Fruit fly (Drosophila melanogaster): ENCODE data around the gene HLH3B.

HLH3B gene

DNA sequence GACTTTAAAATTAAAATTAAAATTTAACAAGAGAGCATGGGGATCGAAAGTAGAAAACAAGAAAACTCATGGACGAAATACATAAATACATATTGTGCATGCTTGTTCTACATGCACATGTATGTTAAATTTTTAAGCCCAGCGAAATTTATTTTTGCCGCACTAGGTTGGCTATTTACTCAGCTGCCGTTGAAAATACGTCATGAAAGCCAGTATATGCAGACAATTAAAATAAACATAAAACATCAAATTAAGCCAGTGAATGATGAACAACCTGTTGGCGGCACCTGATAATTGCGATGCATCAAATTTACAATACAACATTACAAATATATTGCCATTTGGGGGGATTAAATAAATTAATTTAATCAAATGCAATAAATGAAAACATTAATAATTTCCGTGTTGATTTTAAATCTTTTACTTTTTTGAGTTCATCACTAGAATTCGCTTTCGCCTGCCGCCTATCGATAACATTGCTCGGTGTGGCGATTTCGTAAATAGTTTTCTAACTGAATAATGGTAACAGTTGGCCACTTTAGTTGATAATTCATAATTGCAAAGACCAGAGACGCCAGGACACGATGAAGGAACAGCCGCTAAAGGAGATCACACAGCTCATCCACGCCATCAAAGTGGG lies 22.7 kb upstream of the HLH3B start, which contains the start of gene eIF2Bbeta (continued):
- TF ChIP-seq prd (optimal IDR thresholded peaks at IDR 0.05) = no peak
- TF ChIP-seq prd (GFP tag; IDR thresholded peaks at IDR 0.05) = 0 out of 3 replicates have a peak, but pooled peaks have one; percentile 30
- peak; percentile 60 for TF ChIP-seq BEAF-32 (GFP tag; optimal IDR thresholded peaks at IDR 0.05)
- TF ChIP-seq Atf3 (GFP tag; optimal IDR thresholded peaks at IDR 0.05) = no peak
- TF ChIP-seq HmgD (GFP tag; optimal IDR thresholded peaks at IDR 0.05) = no peak
- no peak for TF ChIP-seq fd64A (GFP tag; optimal IDR thresholded peaks at IDR 0.05)
- no peak for TF ChIP-seq ssp (GFP tag; IDR thresholded peaks at IDR 0.05)
- no peak for TF ChIP-seq rib (GFP tag; IDR thresholded peaks at IDR 0.05)
- TF ChIP-seq psq (GFP tag; optimal IDR thresholded peaks at IDR 0.05) = no peak
- 0 out of 2 replicates have a peak, but pooled peaks have one; percentile 21 for TF ChIP-seq Scr (GFP tag; IDR thresholded peaks at IDR 0.05; ENCODE audit: partially characterized antibody)
- no peak for TF ChIP-seq Rx (GFP tag; IDR thresholded peaks at IDR 0.05)
- TF ChIP-seq kah (GFP tag; optimal IDR thresholded peaks at IDR 0.05) = no peak
- TF ChIP-seq Sry-δ (GFP tag; optimal IDR thresholded peaks at IDR 0.05) = peak; percentile 39
- no peak for TF ChIP-seq ken (GFP tag; IDR thresholded peaks at IDR 0.05)
- TF ChIP-seq CG5180 (GFP tag; optimal IDR thresholded peaks at IDR 0.05) = no peak
- TF ChIP-seq CG15514 (GFP tag; optimal IDR thresholded peaks at IDR 0.05) = peak; percentile 27
- no peak for TF ChIP-seq Xbp1 (GFP tag; optimal IDR thresholded peaks at IDR 0.05)
- TF ChIP-seq Doc3 (GFP tag; IDR thresholded peaks at IDR 0.05; ENCODE audit: partially characterized antibody) = 0 out of 3 replicates have a peak, but pooled peaks have one; percentile 20
- TF ChIP-seq amos (GFP tag; IDR thresholded peaks at IDR 0.05; ENCODE audit: partially characterized antibody) = peak; percentile 45
- no peak for TF ChIP-seq D19B (GFP tag; optimal IDR thresholded peaks at IDR 0.05)
- no peak for TF ChIP-seq CG17385 (GFP tag; optimal IDR thresholded peaks at IDR 0.05)
- no peak for TF ChIP-seq Fer1 (GFP tag; optimal IDR thresholded peaks at IDR 0.05)
- TF ChIP-seq slbo (GFP tag; IDR thresholded peaks at IDR 0.05) = 0 out of 2 replicates have a peak, but pooled peaks have one; percentile 3
- TF ChIP-seq wdn (GFP tag; IDR thresholded peaks at IDR 0.05) = no peak
- no peak for TF ChIP-seq shn (GFP tag; optimal IDR thresholded peaks at IDR 0.05)
- TF ChIP-seq CG11695 (GFP tag; IDR thresholded peaks at IDR 0.05) = no peak
- no peak for TF ChIP-seq CG11696 (GFP tag; IDR thresholded peaks at IDR 0.05)
- TF ChIP-seq CG7987 (GFP tag; optimal IDR thresholded peaks at IDR 0.05) = no peak

DNA sequence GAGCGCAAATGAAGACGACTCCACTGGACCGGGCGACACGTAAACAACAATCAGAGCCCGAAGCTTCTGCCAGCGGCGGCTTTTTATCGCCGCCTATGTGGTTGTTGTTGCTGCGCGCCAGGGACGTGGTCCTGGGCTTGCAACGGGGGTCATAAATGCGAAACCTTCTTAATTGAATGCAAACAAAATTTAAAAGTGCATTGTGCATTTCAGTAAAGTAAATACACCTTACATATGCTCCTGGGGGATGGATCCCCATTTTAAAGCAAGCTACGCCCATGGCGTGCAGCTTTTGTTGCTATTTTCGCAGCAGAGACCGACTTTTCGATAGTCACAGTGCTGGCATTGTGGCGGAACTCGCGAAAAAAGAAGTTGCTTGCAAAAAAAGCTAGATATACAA lies 22.2 kb upstream of the HLH3B start, which contains the start of gene Ugalt:
Gene Ugalt (minus strand): TSS at position 160 of the 400 bp plus-strand sequence.
- peak; percentile 100 for TF ChIP-seq MESR4 (GFP tag; optimal IDR thresholded peaks at IDR 0.05)
- peak; percentile 100 for TF ChIP-seq btn (GFP tag; optimal IDR thresholded peaks at IDR 0.05)
- peak; percentile 97 for TF ChIP-seq crol (GFP tag; IDR thresholded peaks at IDR 0.05)
- TF ChIP-seq CG12942 (GFP tag; optimal IDR thresholded peaks at IDR 0.05) = peak; percentile 100
- TF ChIP-seq CG13424 (tag; optimal IDR thresholded peaks at IDR 0.05) = peak; percentile 100
- TF ChIP-seq CG32532 (GFP tag; IDR thresholded peaks at IDR 0.05) = peak; percentile 100
- peak; percentile 100 for TF ChIP-seq CG10565 (GFP tag; optimal IDR thresholded peaks at IDR 0.05)
- peak; percentile 100 for TF ChIP-seq unpg (GFP tag; optimal IDR thresholded peaks at IDR 0.05)
- peak; percentile 100 for TF ChIP-seq NK7.1 (GFP tag; optimal IDR thresholded peaks at IDR 0.05)
- peak; percentile 100 for TF ChIP-seq Fer2 (tag; optimal IDR thresholded peaks at IDR 0.05)
- peak; percentile 100 for TF ChIP-seq C15 (GFP tag; IDR thresholded peaks at IDR 0.05)
- peak; percentile 100 for TF ChIP-seq sqz (GFP tag; optimal IDR thresholded peaks at IDR 0.05)
- TF ChIP-seq trem (tag; optimal IDR thresholded peaks at IDR 0.05) = peak; percentile 98
- TF ChIP-seq slbo (GFP tag; IDR thresholded peaks at IDR 0.05) = peak; percentile 100
- TF ChIP-seq CG7372 (GFP tag; IDR thresholded peaks at IDR 0.05) = peak; percentile 100
- TF ChIP-seq CG1233 (GFP tag; optimal IDR thresholded peaks at IDR 0.05) = peak; percentile 100
- peak; percentile 100 for TF ChIP-seq slou (GFP tag; optimal IDR thresholded peaks at IDR 0.05)
- TF ChIP-seq tgo (GFP tag; IDR thresholded peaks at IDR 0.05) = peak; percentile 100
- TF ChIP-seq CG31441 (GFP tag; IDR thresholded peaks at IDR 0.05) = peak; percentile 100
- TF ChIP-seq Vsx1 (GFP tag; optimal IDR thresholded peaks at IDR 0.05) = peak; percentile 99
- TF ChIP-seq grn (GFP tag; optimal IDR thresholded peaks at IDR 0.05) = peak; percentile 99
- TF ChIP-seq cas (GFP tag; IDR thresholded peaks at IDR 0.05) = peak; percentile 100
- peak in 1 of 3 experiments; percentile 100 for TF ChIP-seq lola (GFP tag; optimal IDR thresholded peaks at IDR 0.05)
- peak; percentile 100 for TF ChIP-seq Antp (GFP tag; optimal IDR thresholded peaks at IDR 0.05)
